Fruit fly (Drosophila melanogaster) whole organism, adult: ENCODE measurements around the gene Bmcp.

Experiments
- CG12768 ChIP-seq: fragments of 200-800 bp; sonication (Bioruptor generic); optimal IDR thresholded peaks from 2 replicates; lab custom pipeline; 2017; ENCODE audit warnings: missing biosample characterization, missing genetic modification characterization, mild to moderate bottlenecking, moderate library complexity, missing genetic modification reagents
- CG5204 ChIP-seq: fragments of 200-800 bp; sonication (Bioruptor generic); optimal IDR thresholded peaks from 2 replicates; lab custom pipeline; 2016; ENCODE audit warnings: missing biosample characterization, missing genetic modification characterization
- CG7045 ChIP-seq: fragments of 200-800 bp; sonication (Bioruptor generic); optimal IDR thresholded peaks from 2 replicates; lab custom pipeline; 2017; ENCODE audit warnings: missing biosample characterization, mild to moderate bottlenecking, missing genetic modification characterization
- Clk ChIP-seq: fragments of 200-800 bp; sonication (Bioruptor generic); optimal IDR thresholded peaks from 2 replicates; lab custom pipeline; 2017; ENCODE audit warnings: missing biosample characterization, missing genetic modification characterization
- Crg-1 ChIP-seq: fragments of 200-800 bp; sonication (Bioruptor generic); optimal IDR thresholded peaks from 2 replicates; lab custom pipeline; 2016; ENCODE audit warnings: missing biosample characterization, missing genetic modification characterization
- bab1 ChIP-seq: fragments of 200-800 bp; sonication (Bioruptor generic); optimal IDR thresholded peaks from 3 replicates; lab custom pipeline; 2019; ENCODE audit warnings: missing biosample characterization, mild to moderate bottlenecking, missing genetic modification characterization, moderate library complexity
- cic ChIP-seq: fragments of 200-800 bp; sonication (Bioruptor generic); optimal IDR thresholded peaks from 2 replicates; lab custom pipeline; 2017; ENCODE audit warnings: missing biosample characterization, mild to moderate bottlenecking, missing genetic modification characterization, moderate library complexity
- cnc ChIP-seq, 2 experiments: fragments of >200 bp; optimal IDR thresholded peaks; 2 replicates each; lab custom pipeline; 2017
- tj ChIP-seq: fragments of 200-800 bp; sonication (Bioruptor generic); optimal IDR thresholded peaks from 3 replicates; lab custom pipeline; 2017; ENCODE audit warnings: missing biosample characterization, mild to moderate bottlenecking, missing genetic modification characterization, moderate library complexity

dm6 chr3L:11703579-11703978, 17.2 kb upstream of the Bmcp start:
- TF ChIP-seq cnc (optimal IDR thresholded peaks at IDR 0.05; lab: Kevin White, UChicago) (no peak), Crg-1 (GFP tag; lab: Kevin White, UChicago) (no peak), Clk (no peak), CG7045 (no peak), bab1 (no peak), tj (GFP tag; lab: Kevin White, UChicago) (no peak), CG12768 (GFP tag; lab: Kevin White, UChicago) (no peak), cic (no peak), CG5204 (GFP tag; lab: Kevin White, UChicago) (no peak)
